Fruit fly (Drosophila melanogaster) whole organism, embryonic: ENCODE measurements around the gene CG11263.
A peak's percentile ranks its signal among the peaks of the same experiment; 100 is the strongest.

Experiments used
- Abd-B ChIP-seq: fragments of 200-800 bp; sonication (Bioruptor generic); optimal IDR thresholded peaks from 2 replicates; lab custom pipeline; 2018; ENCODE audit warnings: missing biosample characterization, mild to moderate bottlenecking, missing genetic modification characterization, moderate library complexity
- Atf3 ChIP-seq: fragments of 200-800 bp; sonication (Bioruptor generic); optimal IDR thresholded peaks from 3 replicates; lab custom pipeline; 2016; ENCODE audit warnings: missing biosample characterization, missing genetic modification characterization
- CG10979 ChIP-seq: fragments of 200-800 bp; sonication (Bioruptor generic); optimal IDR thresholded peaks from 2 replicates; lab custom pipeline; 2018; ENCODE audit warnings: missing biosample characterization, mild to moderate bottlenecking, missing genetic modification characterization, moderate library complexity
- CG11093 ChIP-seq: fragments of 200-800 bp; sonication (Bioruptor generic); IDR thresholded peaks from 3 replicates; pipeline ENCODE4 v1.3.6; 2022; ENCODE audit warnings: missing biosample characterization, missing genetic modification characterization
- CG12391 ChIP-seq: fragments of 200-800 bp; sonication (Bioruptor generic); optimal IDR thresholded peaks from 3 replicates; lab custom pipeline; 2018; ENCODE audit warnings: missing biosample characterization, mild to moderate bottlenecking, missing genetic modification characterization, moderate library complexity
- CG13775 ChIP-seq: fragments of 200-800 bp; sonication (Bioruptor generic); optimal IDR thresholded peaks from 3 replicates; lab custom pipeline; 2017; ENCODE audit warnings: missing biosample characterization, mild to moderate bottlenecking, missing genetic modification characterization
- CG14014 ChIP-seq: fragments of 200-800 bp; sonication (Bioruptor generic); IDR thresholded peaks from 2 replicates; pipeline ENCODE4 v1.3.6; 2022; ENCODE audit warnings: missing biosample characterization, missing genetic modification characterization
- CG16815 ChIP-seq: fragments of 200-800 bp; sonication (Bioruptor generic); optimal IDR thresholded peaks from 3 replicates; lab custom pipeline; 2017; ENCODE audit warnings: missing biosample characterization, mild to moderate bottlenecking, missing genetic modification characterization
- CG2129 ChIP-seq: fragments of 200-800 bp; sonication (Bioruptor generic); IDR thresholded peaks from 2 replicates; pipeline ENCODE4 v1.3.6; 2022; ENCODE audit warnings: missing biosample characterization, missing genetic modification characterization; ENCODE audit not compliant: partially characterized antibody
- CG2199 ChIP-seq: fragments of 200-800 bp; sonication (Bioruptor generic); IDR thresholded peaks from 3 replicates; pipeline ENCODE4 v1.3.6; 2022; ENCODE audit warnings: missing biosample characterization, missing genetic modification characterization
- CG2202 ChIP-seq: fragments of 200-800 bp; sonication (Bioruptor generic); optimal IDR thresholded peaks from 2 replicates; lab custom pipeline; 2018; ENCODE audit warnings: missing biosample characterization, mild to moderate bottlenecking, missing genetic modification characterization
- CG2678 ChIP-seq: fragments of 200-800 bp; sonication (Bioruptor generic); optimal IDR thresholded peaks from 3 replicates; lab custom pipeline; 2019; ENCODE audit warnings: missing biosample characterization, mild to moderate bottlenecking, missing genetic modification characterization, moderate library complexity
- CG30403 ChIP-seq: fragments of 200-800 bp; sonication (Bioruptor generic); optimal IDR thresholded peaks from 3 replicates; lab custom pipeline; 2016; ENCODE audit warnings: missing biosample characterization, missing genetic modification characterization
- CG31224 ChIP-seq: fragments of 200-800 bp; sonication (Bioruptor generic); IDR thresholded peaks from 2 replicates; pipeline ENCODE4 v1.3.6; 2022; ENCODE audit warnings: missing biosample characterization, missing genetic modification characterization
- CG32772 ChIP-seq: fragments of 200-800 bp; sonication (Bioruptor generic); IDR thresholded peaks from 2 replicates; pipeline ENCODE4 v1.3.6; 2022; ENCODE audit warnings: missing biosample characterization, missing genetic modification characterization
- CG3838 ChIP-seq: fragments of 200-800 bp; sonication (Bioruptor generic); optimal IDR thresholded peaks from 3 replicates; lab custom pipeline; 2016; ENCODE audit warnings: missing biosample characterization, missing genetic modification characterization
- CG8281 ChIP-seq: fragments of 200-800 bp; sonication (Bioruptor generic); optimal IDR thresholded peaks from 2 replicates; lab custom pipeline; 2018; ENCODE audit warnings: missing biosample characterization, mild to moderate bottlenecking, missing genetic modification characterization, moderate library complexity
- CG8290 ChIP-seq, 3 experiments: fragments of 200-800 bp; sonication (Bioruptor generic); optimal IDR thresholded peaks; 2 replicates each; lab custom pipeline; 2016 to 2019; ENCODE audit warnings: missing biosample characterization in 3 of 3, missing genetic modification characterization in 3 of 3, mild to moderate bottlenecking in 2 of 3, moderate library complexity in 1 of 3
- CG9727 ChIP-seq: fragments of 200-800 bp; sonication (Bioruptor generic); optimal IDR thresholded peaks from 3 replicates; lab custom pipeline; 2017; ENCODE audit warnings: missing biosample characterization, mild to moderate bottlenecking, missing genetic modification characterization
- Dad ChIP-seq: fragments of 200-800 bp; sonication (Bioruptor generic); optimal IDR thresholded peaks from 3 replicates; lab custom pipeline; 2016; ENCODE audit warnings: missing biosample characterization, missing genetic modification characterization
- Fer3 ChIP-seq: fragments of 200-800 bp; sonication (Bioruptor generic); optimal IDR thresholded peaks from 2 replicates; lab custom pipeline; 2018; ENCODE audit warnings: missing biosample characterization, mild to moderate bottlenecking, missing genetic modification characterization, moderate library complexity
- H2.0 ChIP-seq: fragments of 200-800 bp; sonication (Bioruptor generic); IDR thresholded peaks from 2 replicates; pipeline ENCODE4 v1.3.6; 2022; ENCODE audit warnings: missing biosample characterization, missing genetic modification characterization
- HLHmδ ChIP-seq: fragments of 200-800 bp; sonication (Bioruptor generic); optimal IDR thresholded peaks from 2 replicates; lab custom pipeline; 2018; ENCODE audit warnings: missing biosample characterization, mild to moderate bottlenecking, missing genetic modification characterization, moderate library complexity
- HmgD ChIP-seq: fragments of 200-800 bp; sonication (Bioruptor generic); optimal IDR thresholded peaks from 3 replicates; lab custom pipeline; 2016; ENCODE audit warnings: missing biosample characterization, missing genetic modification characterization
- Hr78 ChIP-seq, 2 experiments: fragments of 200-800 bp in 1 of 2; fragments of >200 bp in 1 of 2; sonication (Bioruptor generic) in 1 of 2; optimal IDR thresholded peaks; 2 replicates each; lab custom pipeline; 2017 to 2019; ENCODE audit warnings: missing biosample characterization in 2 of 2, missing genetic modification characterization in 2 of 2, mild to moderate bottlenecking in 1 of 2, moderate library complexity in 1 of 2
- Lim3 ChIP-seq: fragments of 200-800 bp; sonication (Bioruptor generic); IDR thresholded peaks from 2 replicates; pipeline ENCODE4 v1.3.6; 2022; ENCODE audit warnings: missing biosample characterization, missing genetic modification characterization
- NFAT ChIP-seq: fragments of 200-800 bp; sonication (Bioruptor generic); IDR thresholded peaks from 2 replicates; pipeline ENCODE4 v1.3.6; 2022; ENCODE audit warnings: missing biosample characterization, missing genetic modification characterization
- Neu2 ChIP-seq: fragments of 200-800 bp; sonication (Bioruptor generic); optimal IDR thresholded peaks from 3 replicates; lab custom pipeline; 2016; ENCODE audit warnings: missing biosample characterization, missing genetic modification characterization, borderline replicate concordance
- Sox100B ChIP-seq: fragments of 200-800 bp; sonication (Bioruptor generic); optimal IDR thresholded peaks from 3 replicates; lab custom pipeline; 2018; ENCODE audit warnings: missing biosample characterization, mild to moderate bottlenecking, missing genetic modification characterization
- abd-A ChIP-seq: fragments of 200-800 bp; sonication (Bioruptor generic); optimal IDR thresholded peaks from 3 replicates; lab custom pipeline; 2019; ENCODE audit warnings: missing biosample characterization, mild to moderate bottlenecking, missing genetic modification characterization, moderate library complexity
- ara ChIP-seq: fragments of 200-800 bp; sonication (Bioruptor generic); IDR thresholded peaks from 2 replicates; pipeline ENCODE4 v1.3.6; 2022; ENCODE audit warnings: missing biosample characterization, missing genetic modification characterization
- cas ChIP-seq: fragments of 200-800 bp; sonication (Bioruptor generic); IDR thresholded peaks from 2 replicates; pipeline ENCODE4 v1.3.6; 2022; ENCODE audit warnings: missing biosample characterization, missing genetic modification characterization
- caup ChIP-seq: fragments of 200-800 bp; sonication (Bioruptor generic); optimal IDR thresholded peaks from 3 replicates; lab custom pipeline; 2017; ENCODE audit warnings: missing biosample characterization, mild to moderate bottlenecking, missing genetic modification characterization, moderate library complexity; ENCODE audit not compliant: severe bottlenecking
- dan ChIP-seq: fragments of 200-800 bp; sonication (Bioruptor generic); IDR thresholded peaks from 2 replicates; pipeline ENCODE4 v1.3.6; 2022; ENCODE audit warnings: missing biosample characterization, missing genetic modification characterization
- dysf ChIP-seq: fragments of 200-800 bp; sonication (Bioruptor generic); IDR thresholded peaks from 3 replicates; pipeline ENCODE4 v1.3.6; 2022; ENCODE audit warnings: missing biosample characterization, missing genetic modification characterization
- ftz-f1 ChIP-seq: fragments of 200-800 bp; sonication (Bioruptor generic); optimal IDR thresholded peaks from 2 replicates; lab custom pipeline; 2016; ENCODE audit warnings: missing biosample characterization, missing genetic modification characterization
- gfzf ChIP-seq: fragments of 200-800 bp; sonication (Bioruptor generic); optimal IDR thresholded peaks from 2 replicates; lab custom pipeline; 2016; ENCODE audit warnings: missing biosample characterization, mild to moderate bottlenecking, missing genetic modification characterization, moderate library complexity
- hbn ChIP-seq: fragments of 200-800 bp; sonication (Bioruptor generic); IDR thresholded peaks from 2 replicates; pipeline ENCODE4 v1.3.6; 2022; ENCODE audit warnings: missing biosample characterization, missing genetic modification characterization; ENCODE audit not compliant: partially characterized antibody
- her ChIP-seq: fragments of 200-800 bp; sonication (Bioruptor generic); optimal IDR thresholded peaks from 2 replicates; lab custom pipeline; 2016; ENCODE audit warnings: missing biosample characterization, missing genetic modification characterization
- hth ChIP-seq: fragments of >200 bp; optimal IDR thresholded peaks from 2 replicates; lab custom pipeline; 2017; ENCODE audit warnings: inconsistent platforms
- ken ChIP-seq: fragments of 200-800 bp; sonication (Bioruptor generic); IDR thresholded peaks from 3 replicates; pipeline ENCODE4 v1.3.6; 2022; ENCODE audit warnings: missing biosample characterization, missing genetic modification characterization
- lbe ChIP-seq: fragments of 200-800 bp; sonication (Bioruptor generic); optimal IDR thresholded peaks from 2 replicates; lab custom pipeline; 2016; ENCODE audit warnings: missing biosample characterization, mild to moderate bottlenecking, missing genetic modification characterization
- lilli ChIP-seq: fragments of 200-800 bp; sonication (Bioruptor generic); optimal IDR thresholded peaks from 3 replicates; lab custom pipeline; 2016; ENCODE audit warnings: missing biosample characterization, missing genetic modification characterization
- nmo ChIP-seq: fragments of 200-800 bp; sonication (Bioruptor generic); optimal IDR thresholded peaks from 2 replicates; lab custom pipeline; 2018; ENCODE audit warnings: missing biosample characterization, mild to moderate bottlenecking, missing genetic modification characterization, moderate library complexity
- nom ChIP-seq: fragments of 200-800 bp; sonication (Bioruptor generic); optimal IDR thresholded peaks from 2 replicates; lab custom pipeline; 2017; ENCODE audit warnings: missing biosample characterization, missing genetic modification characterization, mild to moderate bottlenecking, moderate library complexity, missing genetic modification reagents
- p53 ChIP-seq: fragments of 200-800 bp; sonication (Bioruptor generic); optimal IDR thresholded peaks from 2 replicates; lab custom pipeline; 2016; ENCODE audit warnings: missing biosample characterization, missing genetic modification characterization
- psq ChIP-seq: fragments of 200-800 bp; sonication (Bioruptor generic); optimal IDR thresholded peaks from 2 replicates; lab custom pipeline; 2017; ENCODE audit warnings: missing biosample characterization, missing genetic modification characterization
- sr ChIP-seq: fragments of 200-800 bp; sonication (Bioruptor generic); IDR thresholded peaks from 3 replicates; pipeline ENCODE4 v1.3.6; 2022; ENCODE audit warnings: missing biosample characterization, missing genetic modification characterization
- tap ChIP-seq: fragments of 200-800 bp; optimal IDR thresholded peaks from 3 replicates; lab custom pipeline; 2019; ENCODE audit warnings: missing biosample characterization, mild to moderate bottlenecking, missing genetic modification characterization, moderate library complexity
- toy ChIP-seq: fragments of 200-800 bp; sonication (Bioruptor generic); IDR thresholded peaks from 2 replicates; pipeline ENCODE4 v1.3.6; 2022; ENCODE audit warnings: missing biosample characterization, missing genetic modification characterization

CG11263 gene

DNA sequence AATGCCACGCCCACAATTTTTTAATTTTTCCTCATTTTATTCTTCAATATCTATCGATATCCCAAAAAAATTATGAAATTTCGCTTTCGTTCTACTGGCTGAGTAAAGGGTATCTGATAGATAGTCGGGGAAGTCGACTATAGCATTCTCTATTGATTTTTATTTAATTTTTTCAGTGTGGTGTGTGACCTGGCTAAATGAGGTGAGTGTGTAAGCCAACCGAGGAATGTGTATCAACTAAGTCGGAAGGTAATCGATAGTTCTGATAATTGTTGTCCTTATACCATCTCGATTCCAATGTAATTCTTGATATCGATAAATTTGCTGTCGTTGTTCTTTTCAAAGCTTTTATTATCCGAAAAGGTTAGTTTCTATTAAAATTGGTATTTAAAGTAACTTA lies at the start of gene CG11263 (continued):
- TF ChIP-seq ftz-f1 (GFP tag; lab: Kevin White, UChicago) (no peak), dan (GFP tag; lab: Robert Waterston, UW) (no peak), Fer3 (tag; lab: Kevin White, UChicago) (peak; percentile 17), NFAT (GFP tag; lab: Robert Waterston, UW) (peak; percentile 22; the same call in 1 of the 2 replicates), Neu2 (GFP tag; lab: Kevin White, UChicago) (no peak), p53 (GFP tag; lab: Kevin White, UChicago) (peak; percentile 29), hth (lab: Kevin White, UChicago) (no peak), lilli (peak; percentile 74), CG12391 (peak; percentile 43), her (GFP tag; lab: Kevin White, UChicago) (peak; percentile 53), CG8281 (tag; lab: Kevin White, UChicago) (no peak), psq (GFP tag; lab: Kevin White, UChicago) (peak; percentile 21), CG2678 (tag; lab: Kevin White, UChicago) (no peak), Lim3 (GFP tag; lab: Robert Waterston, UW) (no peak), CG31224 (peak; percentile 15; the same call in 1 of the 2 replicates), CG13775 (GFP tag; lab: Kevin White, UChicago) (peak; percentile 12), CG2199 (peak; percentile 48; the same call in 1 of the 3 replicates), CG8290 (GFP tag; optimal IDR thresholded peaks at IDR 0.05; lab: Kevin White, UChicago) (peak; percentile 73), CG8290 (tag; optimal IDR thresholded peaks at IDR 0.05; lab: Kevin White, UChicago) (peak; percentile 21 to 80), Abd-B (GFP tag; lab: Kevin White, UChicago) (peak; percentile 44), tap (tag; lab: Kevin White, UChicago) (no peak), abd-A (tag; lab: Kevin White, UChicago) (no peak), CG11093 (GFP tag; lab: Robert Waterston, UW) (no peak), CG9727 (peak; percentile 39), ara (GFP tag; lab: Robert Waterston, UW) (no peak), ken (peak; percentile 54; the same call in 2 of the 3 replicates), sr (GFP tag; lab: Robert Waterston, UW) (no peak), lbe (no peak), cas (GFP tag; lab: Robert Waterston, UW) (no peak), caup (GFP tag; lab: Kevin White, UChicago) (no peak), CG16815 (no peak), CG30403 (GFP tag; lab: Kevin White, UChicago) (peak; percentile 70), Atf3 (GFP tag; lab: Kevin White, UChicago) (peak; percentile 29), Hr78 (GFP tag; optimal IDR thresholded peaks at IDR 0.05; lab: Kevin White, UChicago) (no peak), Sox100B (GFP tag; lab: Kevin White, UChicago) (no peak), CG32772 (GFP tag; lab: Robert Waterston, UW) (peak; percentile 29; the same call in 1 of the 2 replicates), HLHmδ (GFP tag; lab: Kevin White, UChicago) (no peak), CG14014 (GFP tag; lab: Robert Waterston, UW) (no peak), CG2202 (tag; lab: Kevin White, UChicago) (no peak), CG10979 (tag; lab: Kevin White, UChicago) (no peak), toy (GFP tag; lab: Robert Waterston, UW) (no peak), CG2129 (GFP tag; lab: Robert Waterston, UW) (peak; percentile 55; the same call in 1 of the 2 replicates), hbn (peak; percentile 82), CG3838 (GFP tag; lab: Kevin White, UChicago) (no peak), dysf (peak; percentile 43; the same call in 1 of the 3 replicates), HmgD (peak; percentile 72), Dad (GFP tag; lab: Kevin White, UChicago) (peak; percentile 25), gfzf (GFP tag; lab: Kevin White, UChicago) (peak; percentile 53), nmo (GFP tag; lab: Kevin White, UChicago) (peak; percentile 46), H2.0 (GFP tag; lab: Robert Waterston, UW) (peak; percentile 36; the same call in 1 of the 2 replicates), nom (GFP tag; lab: Kevin White, UChicago) (no peak)
